Fruit fly (Drosophila melanogaster) whole organism, prepupa: ENCODE measurements around the gene CG43935.
A peak's percentile ranks its signal among the peaks of the same experiment; 100 is the strongest.

Experiments used
- Blimp-1 ChIP-seq: fragments of 200-800 bp; sonication (Bioruptor generic); optimal IDR thresholded peaks from 3 replicates; lab custom pipeline; 2017; ENCODE audit warnings: missing biosample characterization, missing genetic modification characterization, mild to moderate bottlenecking, moderate library complexity, missing genetic modification reagents
- CG11294 ChIP-seq: fragments of 200-800 bp; sonication (Bioruptor generic); IDR thresholded peaks from 2 replicates; pipeline ENCODE4 v1.3.6; 2022; ENCODE audit warnings: missing biosample characterization, missing genetic modification characterization
- CG11762 ChIP-seq: fragments of 200-800 bp; sonication (Bioruptor generic); optimal IDR thresholded peaks from 3 replicates; lab custom pipeline; 2016; ENCODE audit warnings: missing biosample characterization, missing genetic modification characterization; ENCODE audit not compliant: insufficient read depth
- CG1621 ChIP-seq: fragments of 200-800 bp; sonication (Bioruptor generic); optimal IDR thresholded peaks from 3 replicates; lab custom pipeline; 2018; ENCODE audit warnings: missing biosample characterization, mild to moderate bottlenecking, missing genetic modification characterization
- CG16779 ChIP-seq: fragments of 200-800 bp; sonication (Bioruptor generic); optimal IDR thresholded peaks from 3 replicates; lab custom pipeline; 2017; ENCODE audit warnings: missing biosample characterization, mild to moderate bottlenecking, missing genetic modification characterization
- CG3032 ChIP-seq: fragments of 200-800 bp; optimal IDR thresholded peaks from 2 replicates; lab custom pipeline; 2019; ENCODE audit warnings: missing biosample characterization, mild to moderate bottlenecking, missing genetic modification characterization, moderate library complexity
- CG31627 ChIP-seq: fragments of 200-800 bp; sonication (Bioruptor generic); optimal IDR thresholded peaks from 3 replicates; lab custom pipeline; 2016; ENCODE audit warnings: missing biosample characterization, missing genetic modification characterization
- CG34406 ChIP-seq: fragments of 200-800 bp; sonication (Bioruptor generic); optimal IDR thresholded peaks from 3 replicates; lab custom pipeline; 2016; ENCODE audit warnings: missing biosample characterization, missing genetic modification characterization
- CG3919 ChIP-seq: fragments of 200-800 bp; sonication (Bioruptor generic); optimal IDR thresholded peaks from 3 replicates; lab custom pipeline; 2016; ENCODE audit warnings: missing biosample characterization, missing genetic modification characterization
- CG6163 ChIP-seq: fragments of 200-800 bp; sonication (Bioruptor generic); IDR thresholded peaks from 3 replicates; pipeline ENCODE4 v1.3.6; 2022; ENCODE audit warnings: missing biosample characterization, missing genetic modification characterization
- CG6276 ChIP-seq: fragments of 200-800 bp; sonication (Bioruptor generic); optimal IDR thresholded peaks from 2 replicates; lab custom pipeline; 2017; ENCODE audit warnings: missing biosample characterization, mild to moderate bottlenecking, missing genetic modification characterization
- CG6808 ChIP-seq: fragments of 200-800 bp; sonication (Bioruptor generic); optimal IDR thresholded peaks from 3 replicates; lab custom pipeline; 2017; ENCODE audit warnings: missing biosample characterization, missing genetic modification characterization, mild to moderate bottlenecking, moderate library complexity, missing genetic modification reagents
- CG7368 ChIP-seq: fragments of 200-800 bp; sonication (Bioruptor generic); optimal IDR thresholded peaks from 3 replicates; lab custom pipeline; 2016; ENCODE audit warnings: missing biosample characterization, missing genetic modification characterization
- CG8119 ChIP-seq: fragments of 200-800 bp; sonication (Bioruptor generic); IDR thresholded peaks from 3 replicates; pipeline ENCODE4 v1.3.6; 2022; ENCODE audit warnings: missing biosample characterization, missing genetic modification characterization
- CG8319 ChIP-seq: fragments of 200-800 bp; sonication (Bioruptor generic); optimal IDR thresholded peaks from 3 replicates; lab custom pipeline; 2016; ENCODE audit warnings: missing biosample characterization, missing genetic modification characterization
- CG8632 ChIP-seq: fragments of 200-800 bp; sonication (Bioruptor generic); optimal IDR thresholded peaks from 3 replicates; lab custom pipeline; 2016; ENCODE audit warnings: missing biosample characterization, missing genetic modification characterization
- CG9139 ChIP-seq: fragments of 200-800 bp; sonication (Bioruptor generic); optimal IDR thresholded peaks from 3 replicates; lab custom pipeline; 2017; ENCODE audit warnings: missing biosample characterization, mild to moderate bottlenecking, missing genetic modification characterization
- Eip78C ChIP-seq: fragments of 200-800 bp; sonication (Bioruptor generic); peaks from one replicate; lab custom pipeline; 2016; ENCODE audit warnings: missing biosample characterization, missing genetic modification characterization
- Eip93F ChIP-seq: fragments of 200-800 bp; sonication (Bioruptor generic); optimal IDR thresholded peaks from 2 replicates; lab custom pipeline; 2016; ENCODE audit warnings: missing biosample characterization, mild to moderate bottlenecking, missing genetic modification characterization
- Ets96B ChIP-seq: fragments of 200-800 bp; optimal IDR thresholded peaks from 2 replicates; lab custom pipeline; 2019; ENCODE audit warnings: missing biosample characterization, mild to moderate bottlenecking, missing genetic modification characterization, moderate library complexity
- Hr39 ChIP-seq: fragments of 200-800 bp; sonication (Bioruptor generic); optimal IDR thresholded peaks from 2 replicates; lab custom pipeline; 2016; ENCODE audit warnings: missing biosample characterization, missing genetic modification characterization
- Hr4 ChIP-seq: fragments of 200-800 bp; sonication (Bioruptor generic); optimal IDR thresholded peaks from 3 replicates; lab custom pipeline; 2016; ENCODE audit warnings: missing biosample characterization, missing genetic modification characterization
- OdsH ChIP-seq: fragments of 200-800 bp; sonication (Bioruptor generic); optimal IDR thresholded peaks from 3 replicates; lab custom pipeline; 2016; ENCODE audit warnings: missing biosample characterization, missing genetic modification characterization
- Sox102F ChIP-seq: fragments of 200-800 bp; sonication (Bioruptor generic); optimal IDR thresholded peaks from 2 replicates; lab custom pipeline; 2016; ENCODE audit warnings: missing biosample characterization, mild to moderate bottlenecking, missing genetic modification characterization
- acj6 ChIP-seq: fragments of 200-800 bp; sonication (Bioruptor generic); optimal IDR thresholded peaks from 3 replicates; lab custom pipeline; 2016; ENCODE audit warnings: missing biosample characterization, missing genetic modification characterization
- cyc ChIP-seq: fragments of 200-800 bp; sonication (Bioruptor generic); optimal IDR thresholded peaks from 3 replicates; lab custom pipeline; 2016; ENCODE audit warnings: missing biosample characterization, missing genetic modification characterization
- dsx ChIP-seq: fragments of 200-800 bp; optimal IDR thresholded peaks from 3 replicates; lab custom pipeline; 2019; ENCODE audit warnings: missing biosample characterization, mild to moderate bottlenecking, missing genetic modification characterization, moderate library complexity; ENCODE audit not compliant: poor library complexity, severe bottlenecking
- eg ChIP-seq: fragments of 200-800 bp; sonication (Bioruptor generic); IDR thresholded peaks from 3 replicates; pipeline ENCODE4 v1.3.6; 2022; ENCODE audit warnings: missing biosample characterization, missing genetic modification characterization
- esn ChIP-seq: fragments of 200-800 bp; sonication (Bioruptor generic); optimal IDR thresholded peaks from 2 replicates; lab custom pipeline; 2016; ENCODE audit warnings: missing biosample characterization, mild to moderate bottlenecking, missing genetic modification characterization, moderate library complexity
- fd59A ChIP-seq: fragments of 200-800 bp; sonication (Bioruptor generic); optimal IDR thresholded peaks from 2 replicates; lab custom pipeline; 2017; ENCODE audit warnings: missing biosample characterization, mild to moderate bottlenecking, missing genetic modification characterization, missing genetic modification reagents
- fd85E ChIP-seq: fragments of 200-800 bp; sonication (Bioruptor generic); optimal IDR thresholded peaks from 3 replicates; lab custom pipeline; 2016; ENCODE audit warnings: missing biosample characterization, missing genetic modification characterization
- fkh ChIP-seq: fragments of 200-800 bp; sonication (Bioruptor generic); optimal IDR thresholded peaks from 3 replicates; lab custom pipeline; 2017; ENCODE audit warnings: missing biosample characterization, mild to moderate bottlenecking, missing genetic modification characterization, moderate library complexity
- lz ChIP-seq: fragments of 200-800 bp; sonication (Bioruptor generic); optimal IDR thresholded peaks from 3 replicates; lab custom pipeline; 2016; ENCODE audit warnings: missing biosample characterization, missing genetic modification characterization
- pdm3 ChIP-seq: fragments of 200-800 bp; sonication (Bioruptor generic); optimal IDR thresholded peaks from 3 replicates; lab custom pipeline; 2016; ENCODE audit warnings: missing biosample characterization, missing genetic modification characterization
- salr ChIP-seq, 2 experiments: fragments of 200-800 bp; sonication (Bioruptor generic); optimal IDR thresholded peaks; 3 replicates each; lab custom pipeline; 2016 to 2018; ENCODE audit warnings: missing biosample characterization in 2 of 2, missing genetic modification characterization in 2 of 2, mild to moderate bottlenecking in 1 of 2
- spab ChIP-seq: fragments of 200-800 bp; sonication (Bioruptor generic); optimal IDR thresholded peaks from 2 replicates; lab custom pipeline; 2017; ENCODE audit warnings: missing biosample characterization, mild to moderate bottlenecking, missing genetic modification characterization, missing genetic modification reagents
- ss ChIP-seq, 2 experiments: fragments of 200-800 bp; sonication (Bioruptor generic); optimal IDR thresholded peaks; 2 replicates in 1 of 2; 3 replicates in 1 of 2; lab custom pipeline; 2017 to 2018; ENCODE audit warnings: mild to moderate bottlenecking in 2 of 2, missing biosample characterization in 2 of 2, missing genetic modification characterization in 2 of 2, moderate library complexity in 1 of 2
- topi ChIP-seq: fragments of 200-800 bp; sonication (Bioruptor generic); optimal IDR thresholded peaks from 3 replicates; lab custom pipeline; 2016; ENCODE audit warnings: missing biosample characterization, missing genetic modification characterization

CG43935 gene

dm6 chr3R:27064099-27064498, 1.1 kb upstream of the CG43935 start, which contains the start of gene Nep5:
Gene Nep5, minus strand, starts transcription at chr3R:27064199.
- TF ChIP-seq CG8319 (no peak), CG34406 (no peak), Sox102F (GFP tag; lab: Kevin White, UChicago) (no peak), CG31627 (GFP tag; lab: Kevin White, UChicago) (no peak), Blimp-1 (GFP tag; lab: Kevin White, UChicago) (no peak), CG8632 (GFP tag; lab: Kevin White, UChicago) (no peak), CG9139 (GFP tag; lab: Kevin White, UChicago) (no peak), OdsH (GFP tag; lab: Kevin White, UChicago) (no peak)

- no peak for TF ChIP-seq CG8119 (GFP tag; lab: Robert Waterston, UW)
- TF ChIP-seq fkh (GFP tag; lab: Kevin White, UChicago) = peak; percentile 89
These were observed 2.1 kb downstream of the CG43935 start for dm6 chr3R:27067362-27067761.

dm6 chr3R:27069201-27069600, 4.0 kb downstream of the CG43935 start:
- TF ChIP-seq Hr39 = no peak
- TF ChIP-seq acj6 (GFP tag; lab: Kevin White, UChicago) = no peak
- peak; percentile 61 for TF ChIP-seq Eip78C (GFP tag; lab: Kevin White, UChicago)
- TF ChIP-seq salr (GFP tag; optimal IDR thresholded peaks at IDR 0.05; lab: Kevin White, UChicago) = no peak
- TF ChIP-seq Hr4 = peak; percentile 3
- TF ChIP-seq fd59A (GFP tag; lab: Kevin White, UChicago) = no peak
- peak; percentile 59; the same call in 2 of the 3 replicates for TF ChIP-seq eg (GFP tag; lab: Robert Waterston, UW)
- no peak for TF ChIP-seq CG11294
- TF ChIP-seq CG9139 (GFP tag; lab: Kevin White, UChicago) = peak; percentile 13
- peak; percentile 76 for TF ChIP-seq CG6163
- no peak for TF ChIP-seq cyc (GFP tag; lab: Kevin White, UChicago)
- no peak for TF ChIP-seq CG7368 (GFP tag; lab: Kevin White, UChicago)
- TF ChIP-seq CG16779 (tag; lab: Kevin White, UChicago) = peak; percentile 26
- TF ChIP-seq CG6808 = peak; percentile 63
- no peak for TF ChIP-seq CG11762 (GFP tag; lab: Kevin White, UChicago)
- TF ChIP-seq Eip93F (GFP tag; lab: Kevin White, UChicago) = no peak
- TF ChIP-seq fkh (GFP tag; lab: Kevin White, UChicago) = peak; percentile 73
- TF ChIP-seq dsx (GFP tag; lab: Kevin White, UChicago) = peak; percentile 57
- no peak for TF ChIP-seq esn
- TF ChIP-seq fd85E (GFP tag; lab: Kevin White, UChicago) = no peak
- peak; percentile 37 for TF ChIP-seq CG6276 (GFP tag; lab: Kevin White, UChicago)
- TF ChIP-seq CG3919 (GFP tag; lab: Kevin White, UChicago) = no peak
- 0 out of 3 replicates have a peak, but pooled peaks have one; percentile 23 for TF ChIP-seq CG8119 (GFP tag; lab: Robert Waterston, UW)
- TF ChIP-seq CG1621 (tag; lab: Kevin White, UChicago) = peak; percentile 38
- TF ChIP-seq topi = no peak
- TF ChIP-seq spab (GFP tag; lab: Kevin White, UChicago) = peak; percentile 56
- TF ChIP-seq Ets96B (tag; lab: Kevin White, UChicago) = peak; percentile 56
- no peak for TF ChIP-seq pdm3 (GFP tag; lab: Kevin White, UChicago)
- no peak for TF ChIP-seq CG8319
- TF ChIP-seq lz (GFP tag; lab: Kevin White, UChicago) = no peak
- no peak for TF ChIP-seq CG3032 (tag; lab: Kevin White, UChicago)
- TF ChIP-seq ss (GFP tag; optimal IDR thresholded peaks at IDR 0.05; lab: Kevin White, UChicago) = peak; percentile 36 to 44
